Worm (Caenorhabditis elegans): ENCODE measurements around the gene C46A5.6.

ce11 chrIV:7775725-7776124, 12.1 kb upstream of the C46A5.6 start, which contains the start of gene swd-2.1:
- TF ChIP-seq nhr-11 (tag; optimal IDR thresholded peaks at IDR 0.05) = no peak
- TF ChIP-seq unc-86 (tag; optimal IDR thresholded peaks at IDR 0.05) = no peak
- TF ChIP-seq nfya-1 (tag; optimal IDR thresholded peaks at IDR 0.05) = no peak
- TF ChIP-seq ceh-22 (tag; optimal IDR thresholded peaks at IDR 0.05) = no peak
